Fruit fly (Drosophila melanogaster) whole organism, embryonic: ENCODE measurements around the gene Grip91.

Source experiments
- Asciz ChIP-seq: fragments of 200-800 bp; sonication (Bioruptor generic); optimal IDR thresholded peaks from 2 replicates; lab custom pipeline; 2017; ENCODE audit warnings: missing biosample characterization, mild to moderate bottlenecking, missing genetic modification characterization, missing genetic modification reagents
- B-H1 ChIP-seq: fragments of 200-800 bp; sonication (Bioruptor generic); IDR thresholded peaks from 3 replicates; pipeline ENCODE4 v1.3.6; 2022; ENCODE audit warnings: missing biosample characterization, missing genetic modification characterization
- CG10959 ChIP-seq: fragments of 200-800 bp; sonication (Bioruptor generic); IDR thresholded peaks from 2 replicates; pipeline ENCODE4 v1.3.6; 2022; ENCODE audit warnings: missing biosample characterization, missing genetic modification characterization
- CG11085 ChIP-seq: fragments of 200-800 bp; sonication (Bioruptor generic); IDR thresholded peaks from 2 replicates; pipeline ENCODE4 v1.3.6; 2022; ENCODE audit warnings: missing biosample characterization, missing genetic modification characterization
- CG11504 ChIP-seq: fragments of 200-800 bp; sonication (Bioruptor generic); optimal IDR thresholded peaks from 3 replicates; lab custom pipeline; 2019; ENCODE audit warnings: missing biosample characterization, mild to moderate bottlenecking, missing genetic modification characterization, moderate library complexity
- CG11695 ChIP-seq: fragments of 200-800 bp; sonication (Bioruptor generic); IDR thresholded peaks from 3 replicates; pipeline ENCODE4 v1.3.6; 2022; ENCODE audit warnings: missing biosample characterization, missing genetic modification characterization
- CG13296 ChIP-seq: fragments of 200-800 bp; sonication (Bioruptor generic); optimal IDR thresholded peaks from 3 replicates; lab custom pipeline; 2018; ENCODE audit warnings: missing biosample characterization, mild to moderate bottlenecking, missing genetic modification characterization
- CG15073 ChIP-seq: fragments of 200-800 bp; sonication (Bioruptor generic); optimal IDR thresholded peaks from 2 replicates; lab custom pipeline; 2016; ENCODE audit warnings: missing biosample characterization, missing genetic modification characterization
- CG15269 ChIP-seq: fragments of 200-800 bp; sonication (Bioruptor generic); optimal IDR thresholded peaks from 2 replicates; lab custom pipeline; 2018; ENCODE audit warnings: missing biosample characterization, mild to moderate bottlenecking, missing genetic modification characterization, moderate library complexity
- CG1529 ChIP-seq: fragments of 200-800 bp; sonication (Bioruptor generic); optimal IDR thresholded peaks from 3 replicates; lab custom pipeline; 2018; ENCODE audit warnings: missing biosample characterization, missing genetic modification characterization
- CG17186 ChIP-seq: fragments of 200-800 bp; sonication (Bioruptor generic); optimal IDR thresholded peaks from 3 replicates; lab custom pipeline; 2017; ENCODE audit warnings: missing biosample characterization, missing genetic modification reagents, missing genetic modification characterization
- CG17385 ChIP-seq: fragments of 200-800 bp; sonication (Bioruptor generic); optimal IDR thresholded peaks from 3 replicates; lab custom pipeline; 2018; ENCODE audit warnings: missing biosample characterization, mild to moderate bottlenecking, missing genetic modification characterization
- CG2678 ChIP-seq: fragments of 200-800 bp; sonication (Bioruptor generic); optimal IDR thresholded peaks from 3 replicates; lab custom pipeline; 2019; ENCODE audit warnings: missing biosample characterization, mild to moderate bottlenecking, missing genetic modification characterization, moderate library complexity
- CG2712 ChIP-seq: fragments of 200-800 bp; optimal IDR thresholded peaks from 3 replicates; lab custom pipeline; 2019; ENCODE audit warnings: missing biosample characterization, mild to moderate bottlenecking, missing genetic modification characterization, moderate library complexity
- CG30020 ChIP-seq: fragments of 200-800 bp; optimal IDR thresholded peaks from 2 replicates; lab custom pipeline; 2019; ENCODE audit warnings: missing biosample characterization, mild to moderate bottlenecking, missing genetic modification characterization, moderate library complexity
- CG32532 ChIP-seq: fragments of 200-800 bp; sonication (Bioruptor generic); IDR thresholded peaks from 2 replicates; pipeline ENCODE4 v1.3.6; 2022; ENCODE audit warnings: missing biosample characterization, missing genetic modification characterization
- CG3407 ChIP-seq: fragments of 200-800 bp; sonication (Bioruptor generic); optimal IDR thresholded peaks from 2 replicates; lab custom pipeline; 2018; ENCODE audit warnings: missing biosample characterization, mild to moderate bottlenecking, missing genetic modification characterization
- CG34422 ChIP-seq: fragments of 200-800 bp; sonication (Bioruptor generic); IDR thresholded peaks from 3 replicates; pipeline ENCODE4 v1.3.6; 2022; ENCODE audit warnings: missing biosample characterization, missing genetic modification characterization
- CG3838 ChIP-seq: fragments of 200-800 bp; sonication (Bioruptor generic); optimal IDR thresholded peaks from 3 replicates; lab custom pipeline; 2016; ENCODE audit warnings: missing biosample characterization, missing genetic modification characterization
- CG7556 ChIP-seq: fragments of 200-800 bp; sonication (Bioruptor generic); optimal IDR thresholded peaks from 2 replicates; lab custom pipeline; 2017; ENCODE audit warnings: missing biosample characterization, mild to moderate bottlenecking, missing genetic modification characterization
- CG9609 ChIP-seq: fragments of 200-800 bp; sonication (Bioruptor generic); optimal IDR thresholded peaks from 3 replicates; lab custom pipeline; 2016; ENCODE audit warnings: missing biosample characterization, missing genetic modification characterization
- Camta ChIP-seq: fragments of 200-800 bp; sonication (Bioruptor generic); optimal IDR thresholded peaks from 2 replicates; lab custom pipeline; 2016; ENCODE audit warnings: missing biosample characterization, missing genetic modification characterization
- D19A ChIP-seq: fragments of 200-800 bp; optimal IDR thresholded peaks from 3 replicates; lab custom pipeline; 2019; ENCODE audit warnings: missing biosample characterization, mild to moderate bottlenecking, missing genetic modification characterization, moderate library complexity
- Deaf1 ChIP-seq: fragments of 200-800 bp; optimal IDR thresholded peaks from 3 replicates; lab custom pipeline; 2019; ENCODE audit warnings: missing biosample characterization, mild to moderate bottlenecking, missing genetic modification characterization, moderate library complexity
- Drgx ChIP-seq: fragments of 200-800 bp; sonication (Bioruptor generic); IDR thresholded peaks from 2 replicates; pipeline ENCODE4 v1.3.6; 2022; ENCODE audit warnings: missing biosample characterization, missing genetic modification characterization
- Elba2 ChIP-seq: fragments of 200-800 bp; sonication (Bioruptor generic); optimal IDR thresholded peaks from 3 replicates; lab custom pipeline; 2016; ENCODE audit warnings: missing biosample characterization, missing genetic modification characterization
- H15 ChIP-seq: fragments of 200-800 bp; sonication (Bioruptor generic); IDR thresholded peaks from 3 replicates; pipeline ENCODE4 v1.3.6; 2022; ENCODE audit warnings: missing biosample characterization, missing genetic modification characterization
- HHEX ChIP-seq: fragments of 200-800 bp; sonication (Bioruptor generic); optimal IDR thresholded peaks from 3 replicates; lab custom pipeline; 2017; ENCODE audit warnings: missing biosample characterization, mild to moderate bottlenecking, missing genetic modification characterization, missing genetic modification reagents
- Mad ChIP-seq: fragments of 200-800 bp; sonication (Bioruptor generic); optimal IDR thresholded peaks from 2 replicates; lab custom pipeline; 2016; ENCODE audit warnings: missing biosample characterization, missing genetic modification characterization
- PHDP ChIP-seq: fragments of 200-800 bp; sonication (Bioruptor generic); optimal IDR thresholded peaks from 3 replicates; lab custom pipeline; 2018; ENCODE audit warnings: missing biosample characterization, mild to moderate bottlenecking, missing genetic modification characterization, moderate library complexity
- Rx ChIP-seq: fragments of 200-800 bp; sonication (Bioruptor generic); IDR thresholded peaks from 2 replicates; pipeline ENCODE4 v1.3.6; 2022; ENCODE audit warnings: missing biosample characterization, missing genetic modification characterization
- ato ChIP-seq: fragments of 200-800 bp; sonication (Bioruptor generic); IDR thresholded peaks from 2 replicates; pipeline ENCODE4 v1.3.6; 2022; ENCODE audit warnings: missing biosample characterization, missing genetic modification characterization; ENCODE audit not compliant: partially characterized antibody
- ems ChIP-seq: fragments of 200-800 bp; sonication (Bioruptor generic); optimal IDR thresholded peaks from 3 replicates; lab custom pipeline; 2016; ENCODE audit warnings: missing biosample characterization, missing genetic modification characterization
- fd3F ChIP-seq: fragments of 200-800 bp; sonication (Bioruptor generic); optimal IDR thresholded peaks from 2 replicates; lab custom pipeline; 2018; ENCODE audit warnings: missing biosample characterization, mild to moderate bottlenecking, missing genetic modification characterization, moderate library complexity
- fd64A ChIP-seq: fragments of 200-800 bp; sonication (Bioruptor generic); optimal IDR thresholded peaks from 3 replicates; lab custom pipeline; 2018; ENCODE audit warnings: missing biosample characterization, mild to moderate bottlenecking, missing genetic modification characterization
- gem ChIP-seq: fragments of 200-800 bp; sonication (Bioruptor generic); optimal IDR thresholded peaks from 2 replicates; lab custom pipeline; 2019; ENCODE audit warnings: missing biosample characterization, mild to moderate bottlenecking, missing genetic modification characterization, moderate library complexity
- gfzf ChIP-seq: fragments of 200-800 bp; sonication (Bioruptor generic); optimal IDR thresholded peaks from 2 replicates; lab custom pipeline; 2016; ENCODE audit warnings: missing biosample characterization, mild to moderate bottlenecking, missing genetic modification characterization, moderate library complexity
- jumu ChIP-seq: fragments of 200-800 bp; sonication (Bioruptor generic); optimal IDR thresholded peaks from 3 replicates; lab custom pipeline; 2016; ENCODE audit warnings: missing biosample characterization, missing genetic modification characterization
- kay ChIP-seq: fragments of 200-800 bp; sonication (Bioruptor generic); optimal IDR thresholded peaks from 2 replicates; lab custom pipeline; 2016; ENCODE audit warnings: missing biosample characterization, missing genetic modification characterization
- lilli ChIP-seq: fragments of 200-800 bp; sonication (Bioruptor generic); optimal IDR thresholded peaks from 3 replicates; lab custom pipeline; 2016; ENCODE audit warnings: missing biosample characterization, missing genetic modification characterization
- lmd ChIP-seq: fragments of 200-800 bp; sonication (Bioruptor generic); IDR thresholded peaks from 2 replicates; pipeline ENCODE4 v1.3.6; 2022; ENCODE audit warnings: missing biosample characterization, missing genetic modification characterization
- nom ChIP-seq: fragments of 200-800 bp; sonication (Bioruptor generic); optimal IDR thresholded peaks from 2 replicates; lab custom pipeline; 2017; ENCODE audit warnings: missing biosample characterization, missing genetic modification characterization, mild to moderate bottlenecking, moderate library complexity, missing genetic modification reagents
- peb ChIP-seq: fragments of 200-800 bp; sonication (Bioruptor generic); IDR thresholded peaks from 2 replicates; pipeline ENCODE4 v1.3.6; 2022; ENCODE audit warnings: missing biosample characterization, missing genetic modification characterization
- ranshi ChIP-seq: fragments of 200-800 bp; sonication (Bioruptor generic); IDR thresholded peaks from 2 replicates; pipeline ENCODE4 v1.3.6; 2022; ENCODE audit warnings: missing biosample characterization, missing genetic modification characterization
- sc ChIP-seq, 3 experiments: fragments of >200 bp in 2 of 3; fragments of 200-800 bp in 1 of 3; sonication (Bioruptor generic) in 1 of 3; optimal IDR thresholded peaks; 2 replicates in 2 of 3; 3 replicates in 1 of 3; lab custom pipeline; 2017; ENCODE audit warnings: mild to moderate bottlenecking in 1 of 3, missing biosample characterization in 1 of 3, missing genetic modification characterization in 1 of 3, missing genetic modification reagents in 1 of 3
- seq ChIP-seq: fragments of 200-800 bp; sonication (Bioruptor generic); IDR thresholded peaks from 2 replicates; pipeline ENCODE4 v1.3.6; 2022; ENCODE audit warnings: missing biosample characterization, missing genetic modification characterization
- so ChIP-seq: fragments of 200-800 bp; sonication (Bioruptor generic); IDR thresholded peaks from 3 replicates; pipeline ENCODE4 v1.3.6; 2022; ENCODE audit warnings: missing biosample characterization, missing genetic modification characterization
- tio ChIP-seq: fragments of 200-800 bp; sonication (Bioruptor generic); optimal IDR thresholded peaks from 2 replicates; lab custom pipeline; 2017; ENCODE audit warnings: missing biosample characterization, missing genetic modification characterization, inconsistent platforms

The Grip91 gene

DNA sequence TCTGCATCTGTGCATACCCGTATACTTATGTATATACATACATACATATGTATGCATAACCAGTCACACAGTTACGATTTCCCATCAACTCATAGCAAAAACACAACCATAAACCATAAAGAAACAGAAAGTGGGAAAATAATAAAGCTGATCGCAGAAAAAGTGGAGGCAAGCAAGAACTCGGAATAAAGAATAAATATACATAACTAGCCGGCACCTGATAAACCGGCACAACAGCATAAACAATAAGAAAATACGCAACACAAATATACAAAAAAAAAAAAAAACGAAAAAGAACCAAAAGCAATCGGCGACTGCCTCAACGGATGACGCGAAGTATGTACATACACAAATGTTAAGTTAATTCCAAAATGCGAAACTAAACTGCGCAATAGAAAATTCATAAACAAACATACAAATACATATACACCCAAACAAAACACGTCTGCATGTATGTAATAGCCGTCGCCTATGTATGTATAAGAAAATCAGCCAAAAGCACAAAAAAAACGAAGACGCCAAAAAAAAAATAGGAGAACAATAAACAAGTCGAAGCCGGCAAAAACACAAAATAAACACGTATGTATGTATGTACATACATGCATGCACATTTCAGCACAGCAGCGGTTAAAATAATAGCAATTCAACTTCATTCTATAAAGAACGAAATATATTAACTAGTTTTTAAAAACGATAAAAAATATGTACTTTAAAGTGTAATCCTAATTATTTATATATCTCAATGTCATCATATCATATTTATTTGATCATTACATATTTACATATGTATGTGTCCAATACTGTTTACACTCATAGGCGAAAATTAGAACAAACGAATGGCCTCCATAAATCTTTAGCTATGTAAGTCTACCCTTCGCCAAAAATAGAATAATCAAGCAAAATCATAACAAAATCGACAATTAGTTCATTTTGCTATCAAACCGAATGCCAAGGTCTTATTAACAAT lies 4.7 kb upstream of the Grip91 start (continued):
- no peak for TF ChIP-seq CG1529
- peak; percentile 84 for TF ChIP-seq CG11504 (tag; lab: Kevin White, UChicago)
- no peak for TF ChIP-seq CG3838 (GFP tag; lab: Kevin White, UChicago)
- TF ChIP-seq tio: peak; percentile 59
- TF ChIP-seq CG2678 (tag; lab: Kevin White, UChicago): peak; percentile 89
- 0 out of 2 replicates have a peak, but pooled peaks have one; percentile 8 for TF ChIP-seq peb (GFP tag; lab: Robert Waterston, UW)
- TF ChIP-seq seq (GFP tag; lab: Robert Waterston, UW): peak; percentile 72
- peak; percentile 39; the same call in 1 of the 2 replicates for TF ChIP-seq CG11085 (GFP tag; lab: Robert Waterston, UW)
- peak; percentile 46; the same call in 1 of the 3 replicates for TF ChIP-seq H15
- peak; percentile 58 for TF ChIP-seq fd3F (GFP tag; lab: Kevin White, UChicago)
- peak; percentile 84 for TF ChIP-seq CG15269
- peak; percentile 86 for TF ChIP-seq CG7556 (GFP tag; lab: Kevin White, UChicago)
- peak; percentile 21; the same call in 1 of the 2 replicates for TF ChIP-seq Rx (GFP tag; lab: Robert Waterston, UW)
- peak; percentile 85 for TF ChIP-seq PHDP (tag; lab: Kevin White, UChicago)
- peak; percentile 87 for TF ChIP-seq CG32532 (GFP tag; lab: Robert Waterston, UW)
- no peak for TF ChIP-seq ato (GFP tag; lab: Robert Waterston, UW)
- peak; percentile 49 for TF ChIP-seq Deaf1 (tag; lab: Kevin White, UChicago)
- TF ChIP-seq CG10959 (GFP tag; lab: Robert Waterston, UW): no peak
- peak; percentile 31 for TF ChIP-seq Mad (GFP tag; lab: Kevin White, UChicago)
- peak; percentile 75 for TF ChIP-seq nom (GFP tag; lab: Kevin White, UChicago)
- TF ChIP-seq sc (optimal IDR thresholded peaks at IDR 0.05; lab: Kevin White, UChicago): no peak
- no peak for TF ChIP-seq sc (GFP tag; optimal IDR thresholded peaks at IDR 0.05; lab: Kevin White, UChicago)
- peak; percentile 54 for TF ChIP-seq HHEX
- TF ChIP-seq CG2712 (tag; lab: Kevin White, UChicago): peak; percentile 75
- peak; percentile 13 for TF ChIP-seq CG3407 (GFP tag; lab: Kevin White, UChicago)
- peak; percentile 19 for TF ChIP-seq kay (GFP tag; lab: Kevin White, UChicago)
- peak; percentile 6 for TF ChIP-seq CG30020
- TF ChIP-seq ems (GFP tag; lab: Kevin White, UChicago): no peak
- no peak for TF ChIP-seq fd64A (GFP tag; lab: Kevin White, UChicago)
- TF ChIP-seq CG13296: peak; percentile 70
- no peak for TF ChIP-seq CG17186 (GFP tag; lab: Kevin White, UChicago)
- peak; percentile 87 for TF ChIP-seq gem (tag; lab: Kevin White, UChicago)
- TF ChIP-seq Elba2 (GFP tag; lab: Kevin White, UChicago): no peak
- TF ChIP-seq CG34422 (GFP tag; lab: Robert Waterston, UW): peak; percentile 71; the same call in 1 of the 3 replicates
- TF ChIP-seq CG11695 (GFP tag; lab: Robert Waterston, UW): peak; percentile 91
- peak; percentile 5 for TF ChIP-seq Camta (GFP tag; lab: Kevin White, UChicago)
- peak; percentile 72 for TF ChIP-seq CG17385
- TF ChIP-seq B-H1 (GFP tag; lab: Robert Waterston, UW): peak; percentile 53; the same call in 2 of the 3 replicates
- peak; percentile 34 for TF ChIP-seq Drgx
- TF ChIP-seq D19A (tag; lab: Kevin White, UChicago): peak; percentile 60
- peak; percentile 61; the same call in 1 of the 3 replicates for TF ChIP-seq so (GFP tag; lab: Robert Waterston, UW)
- no peak for TF ChIP-seq CG9609
- TF ChIP-seq CG15073 (GFP tag; lab: Kevin White, UChicago): no peak
- TF ChIP-seq jumu (GFP tag; lab: Kevin White, UChicago): no peak
- TF ChIP-seq lilli (GFP tag; lab: Kevin White, UChicago): peak; percentile 57
- no peak for TF ChIP-seq gfzf (GFP tag; lab: Kevin White, UChicago)
- peak; percentile 80 for TF ChIP-seq lmd (GFP tag; lab: Robert Waterston, UW)
- peak; percentile 29 for TF ChIP-seq Asciz (GFP tag; lab: Kevin White, UChicago)
- TF ChIP-seq ranshi (GFP tag; lab: Robert Waterston, UW): 0 out of 2 replicates have a peak, but pooled peaks have one; percentile 75
